Worm (Caenorhabditis elegans): ENCODE data around the gene gcy-21.

ce11 chrII:2649015-2649414 is 10.4 kb upstream of the gcy-21 start:
- TF ChIP-seq tbx-37 (GFP tag; conservative IDR thresholded peaks at IDR 0.05) = no peak
- TF ChIP-seq ama-1 (optimal IDR thresholded peaks at IDR 0.05) = no peak
